Worm (Caenorhabditis elegans): Measurements from ENCODE around the gene C36H8.1.

- TF ChIP-seq tbx-11 (GFP tag; IDR thresholded peaks at IDR 0.05) (no peak), B0310.2 (tag; optimal IDR thresholded peaks at IDR 0.05) (no peak), ets-7 (tag; optimal IDR thresholded peaks at IDR 0.05) (no peak), ama-1 (optimal IDR thresholded peaks at IDR 0.05) (no peak), hmg-4 (GFP tag; optimal IDR thresholded peaks at IDR 0.05) (no peak), sea-1 (GFP tag; conservative IDR thresholded peaks at IDR 0.05) (no peak), flt-1 (GFP tag; IDR thresholded peaks at IDR 0.05) (no peak), tbx-37 (GFP tag; conservative IDR thresholded peaks at IDR 0.05) (no peak), hmbx-1 (tag; optimal IDR thresholded peaks at IDR 0.05) (no peak), ceh-36 (tag; optimal IDR thresholded peaks at IDR 0.05) (no peak), scrt-1 (GFP tag; IDR thresholded peaks at IDR 0.05) (no peak)
These were observed 18.7 kb downstream of the C36H8.1 start for ce11 chrIV:12725925-12726324.

Data from whole organism, early embryonic.